Worm (Caenorhabditis elegans): Measurements from ENCODE around the gene cox-17.

Gene cox-17

DNA sequence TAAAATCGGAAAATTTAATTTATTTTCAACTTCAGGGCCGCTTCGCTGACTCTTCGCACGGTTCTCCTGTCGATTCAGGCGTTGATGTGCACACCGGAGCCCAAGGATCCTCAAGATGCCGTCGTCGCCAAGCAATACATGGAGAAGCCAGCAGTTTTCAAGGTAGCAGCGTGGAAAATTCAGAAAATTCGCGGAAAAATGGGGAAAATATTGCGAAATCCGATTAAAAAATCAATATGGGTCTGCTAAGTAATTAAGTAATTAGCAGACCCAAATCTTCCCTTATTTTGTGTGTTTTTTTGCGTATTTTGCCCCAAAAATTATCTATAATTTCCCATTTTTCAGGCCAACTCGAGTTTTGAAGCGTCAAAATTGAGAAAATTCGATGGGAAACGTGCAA, 1.5 kb upstream of the cox-17 start:
- no peak for TF ChIP-seq ceh-82 (tag; optimal IDR thresholded peaks at IDR 0.05)
- no peak for TF ChIP-seq R02D3.7 (tag; optimal IDR thresholded peaks at IDR 0.05)
- no peak for TF ChIP-seq egl-5 (tag; optimal IDR thresholded peaks at IDR 0.05)
- no peak for TF ChIP-seq nfya-1 (tag; optimal IDR thresholded peaks at IDR 0.05; ENCODE audit: insufficient read depth)

DNA sequence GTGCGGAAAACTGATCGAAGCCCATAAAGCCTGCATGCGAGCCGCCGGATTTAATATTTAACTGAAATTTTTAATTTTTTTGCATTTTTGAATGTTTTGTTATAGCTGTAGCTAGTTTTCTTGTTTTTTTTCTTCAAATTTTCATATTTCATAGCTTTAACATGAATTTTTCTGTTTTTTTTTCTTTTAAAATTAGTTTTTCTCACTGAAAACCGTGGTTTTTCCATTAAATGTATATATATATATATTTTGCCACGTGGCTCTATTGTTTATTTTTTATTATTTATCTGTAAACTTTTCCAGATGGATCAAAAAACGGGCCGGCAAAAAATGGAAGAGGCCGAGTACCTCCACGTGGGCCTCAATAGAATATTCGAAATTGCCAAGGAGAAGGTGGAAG, 1.0 kb downstream of the cox-17 start, which contains the start of gene sec-20:
Gene sec-20 (plus strand): TSS at position 301 of the 400 bp plus-strand sequence.
- TF ChIP-seq unc-62 (GFP tag; optimal IDR thresholded peaks at IDR 0.05) (no peak), ama-1 (optimal IDR thresholded peaks at IDR 0.05) (no peak), nhr-11 (tag; optimal IDR thresholded peaks at IDR 0.05) (no peak), elt-1 (tag; optimal IDR thresholded peaks at IDR 0.05) (no peak), nhr-237 (tag; optimal IDR thresholded peaks at IDR 0.05) (no peak), nhr-43 (tag; optimal IDR thresholded peaks at IDR 0.05; ENCODE audit: poor library complexity, severe bottlenecking) (no peak), ztf-4 (tag; optimal IDR thresholded peaks at IDR 0.05) (no peak), nhr-77 (tag; optimal IDR thresholded peaks at IDR 0.05) (no peak), nhr-12 (tag; optimal IDR thresholded peaks at IDR 0.05) (no peak), lin-15B (tag; optimal IDR thresholded peaks at IDR 0.05) (no peak), pqm-1 (tag; optimal IDR thresholded peaks at IDR 0.05) (no peak), nhr-23 (tag; optimal IDR thresholded peaks at IDR 0.05) (no peak), egl-27 (tag; optimal IDR thresholded peaks at IDR 0.05) (no peak), skn-1 (tag; optimal IDR thresholded peaks at IDR 0.05) (no peak), hmg-11 (tag; optimal IDR thresholded peaks at IDR 0.05) (no peak), tbx-2 (tag; optimal IDR thresholded peaks at IDR 0.05) (no peak), lsy-12 (tag; optimal IDR thresholded peaks at IDR 0.05) (no peak)

DNA sequence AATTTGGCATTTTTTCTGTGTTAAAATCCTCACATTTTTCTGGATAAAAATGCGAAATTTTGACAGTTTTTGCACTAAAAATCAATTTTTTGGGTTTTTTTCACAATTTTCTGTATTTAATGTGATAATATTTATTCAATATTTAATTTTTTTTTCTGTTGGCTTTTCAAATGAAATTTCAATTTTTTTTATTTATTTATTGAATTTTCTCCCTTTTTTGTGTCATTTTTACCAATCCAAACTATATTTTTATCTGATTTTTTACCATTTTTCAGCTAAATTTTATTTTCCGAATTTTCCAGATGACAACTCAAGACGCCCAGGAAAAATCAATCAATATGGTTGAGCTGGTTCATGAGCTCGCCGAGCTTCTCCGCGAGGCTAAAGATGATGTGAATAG, 3.4 kb downstream of the cox-17 start, which contains the start of gene F40G9.17:
Gene F40G9.17 (plus strand): TSS at position 301 of the 400 bp plus-strand sequence.
- TF ChIP-seq ceh-82 (tag; optimal IDR thresholded peaks at IDR 0.05), result no peak
- no peak for TF ChIP-seq ZK546.5 (tag; optimal IDR thresholded peaks at IDR 0.05)
- TF ChIP-seq nhr-67 (tag; optimal IDR thresholded peaks at IDR 0.05), result no peak
- TF ChIP-seq nhr-76 (tag; optimal IDR thresholded peaks at IDR 0.05), result no peak
- TF ChIP-seq jun-1 (tag; optimal IDR thresholded peaks at IDR 0.05), result no peak
- TF ChIP-seq eor-1 (tag; optimal IDR thresholded peaks at IDR 0.05), result no peak
- no peak for TF ChIP-seq nhr-28 (tag; optimal IDR thresholded peaks at IDR 0.05)

DNA sequence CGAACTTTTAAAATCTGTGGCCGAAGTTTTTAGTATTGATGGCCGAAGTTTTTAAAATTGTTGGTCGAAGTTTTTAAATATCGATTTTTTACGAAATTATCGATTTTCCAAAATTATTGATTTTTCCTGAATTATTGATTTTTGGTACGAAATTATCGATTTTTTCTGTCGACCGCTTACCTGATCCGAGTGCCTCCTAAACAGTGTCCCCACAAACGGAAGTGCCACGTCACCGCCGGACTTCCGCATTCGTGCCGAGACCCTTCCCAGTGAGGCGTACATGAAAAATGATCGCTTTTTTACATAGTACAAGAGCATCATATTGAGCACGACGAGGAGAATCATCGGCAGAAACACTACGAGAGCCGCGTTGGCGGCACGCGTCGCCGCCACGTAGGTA, 13.2 kb downstream of the cox-17 start:
- no peak for TF ChIP-seq tbx-2 (tag; optimal IDR thresholded peaks at IDR 0.05)
- TF ChIP-seq ceh-28 (tag; optimal IDR thresholded peaks at IDR 0.05), result peak; percentile 96

DNA sequence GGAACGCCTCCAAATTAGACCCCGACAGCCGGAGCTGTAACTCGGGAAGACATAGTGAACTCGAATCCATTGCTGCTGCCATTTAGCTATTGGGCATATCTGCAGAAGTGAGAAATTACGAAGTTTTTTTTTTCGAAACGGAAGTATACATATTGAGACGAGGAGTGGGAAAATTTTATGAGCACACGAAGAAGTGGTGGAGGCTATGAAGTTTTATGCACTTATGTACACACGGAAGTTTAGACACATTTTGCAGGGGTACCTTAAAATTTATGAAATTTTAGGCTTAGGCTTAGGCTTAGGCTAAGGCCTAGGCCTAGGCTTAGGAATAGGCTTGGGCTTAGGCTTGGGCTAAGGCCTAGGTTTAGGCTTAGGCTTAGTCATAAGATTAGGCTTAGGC, 16.2 kb downstream of the cox-17 start, which contains the start of gene W10C4.1:
Gene W10C4.1 (minus strand): TSS at position 101 of the 400 bp plus-strand sequence.
- TF ChIP-seq lsy-12 (tag; optimal IDR thresholded peaks at IDR 0.05) (no peak), fkh-2 (tag; optimal IDR thresholded peaks at IDR 0.05) (no peak), daf-12 (tag; optimal IDR thresholded peaks at IDR 0.05) (no peak), nhr-237 (tag; optimal IDR thresholded peaks at IDR 0.05) (no peak), nhr-23 (tag; optimal IDR thresholded peaks at IDR 0.05) (no peak), nhr-43 (tag; optimal IDR thresholded peaks at IDR 0.05; ENCODE audit: poor library complexity, severe bottlenecking) (no peak), ceh-9 (tag; optimal IDR thresholded peaks at IDR 0.05) (no peak), egl-5 (tag; optimal IDR thresholded peaks at IDR 0.05) (no peak), mml-1 (tag; optimal IDR thresholded peaks at IDR 0.05) (no peak), elt-1 (tag; optimal IDR thresholded peaks at IDR 0.05) (no peak), aly-2 (tag; optimal IDR thresholded peaks at IDR 0.05) (no peak), egl-27 (tag; optimal IDR thresholded peaks at IDR 0.05) (no peak), skn-1 (tag; optimal IDR thresholded peaks at IDR 0.05) (no peak), nhr-12 (tag; optimal IDR thresholded peaks at IDR 0.05) (no peak), nfya-1 (tag; optimal IDR thresholded peaks at IDR 0.05; ENCODE audit: insufficient read depth) (no peak), mdl-1 (tag; optimal IDR thresholded peaks at IDR 0.05) (no peak), R02D3.7 (tag; optimal IDR thresholded peaks at IDR 0.05) (no peak), hmg-11 (tag; optimal IDR thresholded peaks at IDR 0.05) (no peak), pqm-1 (tag; optimal IDR thresholded peaks at IDR 0.05) (no peak)
